Fruit fly (Drosophila melanogaster) ovary, adult (tissue): Measurements from ENCODE around the gene Nedd4.

Source experiments
- CG17801 ChIP-seq: fragments of 200-800 bp; optimal IDR thresholded peaks from 2 replicates; lab custom pipeline; 2019; ENCODE audit warnings: missing biosample characterization, mild to moderate bottlenecking, missing genetic modification characterization, moderate library complexity; ENCODE audit not compliant: partially characterized antibody

The Nedd4 gene

dm6 chr3L:17498952-17499710, 30.8 kb upstream of the Nedd4 start:
- TF ChIP-seq CG17801 (GFP tag; lab: Kevin White, UChicago): no peak

- TF ChIP-seq CG17801 (GFP tag; lab: Kevin White, UChicago): peak; percentile 16
Measured at dm6 chr3L:17500315-17500985, 29.4 kb upstream of the Nedd4 start.

dm6 chr3L:17502235-17502634, 27.6 kb upstream of the Nedd4 start:
- TF ChIP-seq CG17801 (GFP tag; lab: Kevin White, UChicago): no peak

dm6 chr3L:17504538-17504937, 25.3 kb upstream of the Nedd4 start:
- no peak for TF ChIP-seq CG17801 (GFP tag; lab: Kevin White, UChicago)

- no peak for TF ChIP-seq CG17801 (GFP tag; lab: Kevin White, UChicago)
Measured at dm6 chr3L:17506005-17506760, 23.7 kb upstream of the Nedd4 start.

dm6 chr3L:17506830-17507229, 23.1 kb upstream of the Nedd4 start:
- no peak for TF ChIP-seq CG17801 (GFP tag; lab: Kevin White, UChicago)

- no peak for TF ChIP-seq CG17801 (GFP tag; lab: Kevin White, UChicago)
Measured at dm6 chr3L:17513492-17513891, 16.4 kb upstream of the Nedd4 start.

dm6 chr3L:17513893-17514616, 15.8 kb upstream of the Nedd4 start, which contains the start of the genes U4-U6-60K and CG7564:
Gene U4-U6-60K (minus strand): TSS chr3L:17513912.
Gene CG7564 (plus strand): TSS chr3L:17514298.
- TF ChIP-seq CG17801 (GFP tag; lab: Kevin White, UChicago): peak; percentile 2

- TF ChIP-seq CG17801 (GFP tag; lab: Kevin White, UChicago): peak; percentile 25
Measured at dm6 chr3L:17530471-17531149, 729 bp downstream of the Nedd4 start.

- peak; percentile 8 for TF ChIP-seq CG17801 (GFP tag; lab: Kevin White, UChicago)
Measured at dm6 chr3L:17531397-17531796, 1.5 kb downstream of the Nedd4 start.

dm6 chr3L:17532197-17532596, 2.3 kb downstream of the Nedd4 start:
- no peak for TF ChIP-seq CG17801 (GFP tag; lab: Kevin White, UChicago)

- peak; percentile 72 for TF ChIP-seq CG17801 (GFP tag; lab: Kevin White, UChicago)
Measured at dm6 chr3L:17532898-17533700, 3.2 kb downstream of the Nedd4 start.

- TF ChIP-seq CG17801 (GFP tag; lab: Kevin White, UChicago): no peak
Measured at dm6 chr3L:17533745-17534144, 3.9 kb downstream of the Nedd4 start.
